Worm (Caenorhabditis elegans): ENCODE measurements around the gene Y51A2A.12.
"Not testable (repeated sequence)": the region's sequence is repeated elsewhere in the genome, so short reads cannot be mapped to it uniquely, and the experiment has no call there.

The Y51A2A.12 gene

ce11 chrV:18302414-18302813, 10.0 kb downstream of the Y51A2A.12 start, which contains the start of gene Y51A2A.6:
Gene Y51A2A.6, plus strand, starts transcription at chrV:18302714.
- not testable (repeated sequence) for TF ChIP-seq unc-62 (GFP tag; optimal IDR thresholded peaks at IDR 0.05)

DNA sequence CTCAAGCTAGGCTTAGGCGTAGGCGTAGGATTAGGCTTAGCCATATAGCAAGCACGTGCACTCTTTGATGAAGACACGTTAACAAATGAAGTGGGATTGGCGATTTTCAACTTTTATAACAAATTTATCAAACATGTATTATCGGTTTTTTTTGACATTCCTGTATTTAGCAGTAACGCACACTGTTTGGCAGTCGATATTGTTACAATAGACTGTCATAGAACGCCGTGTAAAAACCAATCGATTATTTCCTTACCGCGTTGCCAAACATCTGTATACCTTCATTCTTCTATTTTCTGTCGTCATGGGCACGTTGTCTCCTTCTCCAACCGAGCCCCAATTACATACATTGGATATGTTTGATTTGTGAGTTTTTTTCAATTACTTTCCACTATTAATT, 25.9 kb downstream of the Y51A2A.12 start, which contains the start of gene fbxb-119:
fbxb-119 (plus strand) TSS at position 301 of the 400 bp plus-strand sequence.
- TF ChIP-seq unc-62 (GFP tag; optimal IDR thresholded peaks at IDR 0.05), result no peak

- TF ChIP-seq unc-62 (GFP tag; optimal IDR thresholded peaks at IDR 0.05), result no peak
Observed at ce11 chrV:18323231-18323630, 30.8 kb downstream of the Y51A2A.12 start, which contains the start of gene B0462.5. Gene B0462.5, minus strand, starts transcription at chrV:18323331.

DNA sequence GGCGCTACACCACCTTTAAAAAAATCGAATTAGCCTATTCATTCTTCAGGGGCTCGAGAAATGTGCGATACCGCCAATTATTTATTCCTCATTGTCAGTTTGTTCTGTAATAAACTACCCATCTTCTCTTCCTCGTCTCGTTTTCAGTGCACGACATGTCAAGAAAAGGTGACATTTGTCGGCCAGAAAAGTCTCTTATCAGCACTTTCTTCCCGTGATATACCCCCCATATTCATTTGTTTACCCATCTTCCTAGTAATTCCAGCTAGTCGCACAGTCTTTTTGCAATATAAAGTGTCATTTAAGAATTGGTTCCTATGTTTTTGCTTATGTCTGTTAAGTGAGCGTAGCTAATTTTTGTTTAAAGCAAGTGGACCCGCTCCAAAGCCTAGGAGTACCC, 32.1 kb downstream of the Y51A2A.12 start:
- no peak for TF ChIP-seq unc-62 (GFP tag; optimal IDR thresholded peaks at IDR 0.05)

DNA sequence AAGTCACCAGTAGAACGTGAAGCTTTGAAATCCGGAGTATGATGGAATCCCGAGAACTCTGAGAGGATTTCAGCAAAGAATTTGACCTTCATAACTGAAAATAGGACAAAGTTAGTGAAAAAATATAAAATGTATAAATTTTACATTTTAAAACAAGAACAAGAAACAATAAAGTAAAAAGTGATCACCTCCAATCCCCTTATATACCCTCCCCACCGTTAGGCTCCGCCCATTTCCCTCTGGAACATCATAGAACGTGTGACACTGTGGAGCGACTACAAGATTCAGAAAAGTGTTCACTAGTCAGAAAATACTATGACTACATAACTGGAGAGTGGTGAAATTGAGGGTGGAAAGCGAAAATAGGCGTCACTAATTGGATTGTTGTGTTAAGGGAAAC, 38.7 kb downstream of the Y51A2A.12 start, which contains the start of gene B0462.4:
B0462.4 (minus strand) TSS at position 101 of the 400 bp plus-strand sequence.
- TF ChIP-seq unc-62 (GFP tag; optimal IDR thresholded peaks at IDR 0.05), result no peak

DNA sequence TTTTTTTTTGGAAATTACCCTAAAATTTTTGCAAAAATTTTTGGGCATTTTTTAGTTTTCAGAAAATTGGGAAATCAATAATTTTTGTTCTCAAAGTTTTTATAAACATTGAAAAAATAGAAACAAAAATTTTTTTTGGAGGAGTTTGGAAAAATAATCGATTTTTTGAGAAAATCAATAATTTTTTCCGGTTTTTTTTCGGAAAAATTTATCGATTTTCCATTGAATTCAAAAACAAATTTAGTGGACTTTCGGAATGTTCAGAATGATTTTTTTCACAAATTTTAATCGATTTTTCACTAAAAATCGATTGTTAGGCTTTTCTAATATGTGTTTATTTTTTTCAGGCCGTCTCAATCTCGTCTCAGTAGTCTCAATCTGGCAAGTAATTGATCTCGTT, 45.2 kb downstream of the Y51A2A.12 start:
- TF ChIP-seq unc-62 (GFP tag; optimal IDR thresholded peaks at IDR 0.05), result no peak

DNA sequence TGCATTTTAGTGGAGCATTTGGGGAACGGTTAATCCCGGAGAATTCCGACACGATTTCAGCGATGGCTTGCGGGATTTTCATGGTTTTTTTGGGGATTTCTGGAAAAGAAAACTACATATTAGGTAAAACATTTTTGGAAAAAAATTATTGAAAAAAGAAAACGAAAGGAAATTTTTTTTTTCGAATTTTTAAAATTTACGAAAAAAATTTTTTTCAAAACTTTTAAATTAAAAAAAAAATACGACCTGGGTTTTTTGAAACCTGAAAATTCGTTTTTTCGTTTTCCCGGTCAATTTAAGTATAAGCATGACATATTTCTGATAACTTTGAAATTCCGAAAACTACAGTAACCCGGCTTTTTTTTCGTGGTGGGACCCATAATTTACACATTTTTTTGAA, 47.4 kb downstream of the Y51A2A.12 start, which contains the start of gene C08E8.10:
C08E8.10 (minus strand) TSS at position 101 of the 400 bp plus-strand sequence.
- no peak for TF ChIP-seq unc-62 (GFP tag; optimal IDR thresholded peaks at IDR 0.05)

Data from whole organism, dauer.